Fruit fly (Drosophila melanogaster): Measurements from ENCODE around the gene MICAL-like.

dm6 chr3L:13027333-13027732, 12.2 kb upstream of the MICAL-like start:
- TF ChIP-seq CG8478 (optimal IDR thresholded peaks at IDR 0.05), result no peak
- no peak for TF ChIP-seq CTCF (optimal IDR thresholded peaks at IDR 0.05)

Measured in S2 (cell line).